Worm (Caenorhabditis elegans): Measurements from ENCODE around the gene ndab-2.

ce11 chrIII:7201378-7202256, 21.1 kb downstream of the ndab-2 start, which contains the start of gene dpy-31:
- TF ChIP-seq lin-15B (tag; optimal IDR thresholded peaks at IDR 0.05) (no peak), ztf-4 (tag; optimal IDR thresholded peaks at IDR 0.05) (no peak), nhr-28 (tag; optimal IDR thresholded peaks at IDR 0.05) (no peak), skn-1 (tag; optimal IDR thresholded peaks at IDR 0.05) (no peak), rnt-1 (tag; optimal IDR thresholded peaks at IDR 0.05) (no peak), C16A3.4 (tag; optimal IDR thresholded peaks at IDR 0.05) (no peak), blmp-1 (tag; optimal IDR thresholded peaks at IDR 0.05) (peak; percentile 98), unc-98 (GFP tag; IDR thresholded peaks at IDR 0.05) (no peak), nhr-237 (tag; optimal IDR thresholded peaks at IDR 0.05) (no peak), mdl-1 (tag; optimal IDR thresholded peaks at IDR 0.05) (no peak), ets-5 (GFP tag; IDR thresholded peaks at IDR 0.05) (no peak)

All from whole organism, L1 larva.